Worm (Caenorhabditis elegans): ENCODE data around the gene F42A9.7.

DNA sequence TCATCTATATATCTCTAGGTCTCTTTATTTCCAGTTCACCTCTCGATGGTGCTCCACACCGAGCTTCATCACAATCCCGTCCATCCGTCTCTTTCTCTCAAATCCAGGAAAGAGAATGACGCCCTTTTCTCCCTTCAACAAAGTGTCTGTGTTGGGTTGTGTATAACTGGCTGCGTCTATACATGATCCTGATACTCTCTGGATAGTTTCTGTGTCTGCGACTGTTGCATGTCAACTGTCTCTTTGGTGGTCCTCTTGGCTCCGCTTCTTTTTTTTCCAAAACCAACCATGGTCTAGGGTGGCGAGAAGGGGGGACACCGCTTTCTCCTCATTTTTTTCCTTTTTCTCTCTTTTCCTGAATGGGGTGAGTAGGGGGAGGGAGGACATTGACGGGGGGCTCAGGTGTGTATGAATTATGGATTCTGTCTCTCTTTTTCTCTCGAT, 12.7 kb upstream of the F42A9.7 start:
- TF ChIP-seq R02D3.7 (tag; optimal IDR thresholded peaks at IDR 0.05) (no peak), ama-1 (optimal IDR thresholded peaks at IDR 0.05) (no peak), nhr-12 (tag; optimal IDR thresholded peaks at IDR 0.05) (no peak), egl-27 (tag; optimal IDR thresholded peaks at IDR 0.05) (no peak), aly-2 (tag; optimal IDR thresholded peaks at IDR 0.05) (no peak), unc-62 (GFP tag; optimal IDR thresholded peaks at IDR 0.05) (no peak), skn-1 (tag; optimal IDR thresholded peaks at IDR 0.05) (no peak), ztf-4 (tag; optimal IDR thresholded peaks at IDR 0.05) (peak; percentile 61), nhr-77 (tag; optimal IDR thresholded peaks at IDR 0.05) (no peak), zag-1 (tag; optimal IDR thresholded peaks at IDR 0.05) (no peak), F13H6.1 (tag; optimal IDR thresholded peaks at IDR 0.05) (peak; percentile 86), mdl-1 (tag; optimal IDR thresholded peaks at IDR 0.05) (peak in 1 of 2 experiments; percentile 36), gmeb-1 (tag; optimal IDR thresholded peaks at IDR 0.05) (no peak)
